Worm (Caenorhabditis elegans) whole organism, L4 larva: ENCODE data around the gene C11G6.2.

Experiments
- F10B5.3 ChIP-seq: sonication (generic microtip); optimal IDR thresholded peaks from 2 replicates; lab custom pipeline; 2016; ENCODE audit warnings: mild to moderate bottlenecking, missing genetic modification characterization, missing compliant biosample characterization
- F26F4.8 ChIP-seq: fragments of 200-800 bp; sonication (Bioruptor generic); conservative IDR thresholded peaks from 2 replicates; pipeline ENCODE4 v1.3.6; 2022; ENCODE audit warnings: missing genetic modification characterization, missing compliant biosample characterization
- F37D6.2 ChIP-seq: sonication (generic microtip); optimal IDR thresholded peaks from 2 replicates; lab custom pipeline; 2016; ENCODE audit warnings: mild to moderate bottlenecking, missing genetic modification characterization, missing compliant biosample characterization
- F44E2.7 ChIP-seq: fragments of 200-800 bp; sonication (Bioruptor generic); IDR thresholded peaks from 2 replicates; pipeline ENCODE4 v2.1.2; 2022; ENCODE audit warnings: missing genetic modification characterization, missing compliant biosample characterization
- R02D3.7 ChIP-seq: fragments of 150-350 bp; sonication (generic microtip); optimal IDR thresholded peaks from 3 replicates; lab custom pipeline; 2014; ENCODE audit warnings: missing biosample characterization, missing genetic modification characterization
- Y48G9A.11 ChIP-seq: fragments of 200-800 bp; sonication (Bioruptor generic); IDR thresholded peaks from 2 replicates; pipeline ENCODE4 v1.3.6; 2022; ENCODE audit warnings: missing genetic modification reagents, missing genetic modification characterization, missing compliant biosample characterization
- Y5F2A.4 ChIP-seq: fragments of 200-800 bp; sonication (Bioruptor generic); optimal IDR thresholded peaks from 2 replicates; lab custom pipeline; 2018; ENCODE audit warnings: mild to moderate bottlenecking, missing genetic modification characterization, missing compliant biosample characterization
- ZK337.2 ChIP-seq: fragments of 200-800 bp; sonication (Bioruptor generic); IDR thresholded peaks from 2 replicates; pipeline ENCODE4 v1.3.6; 2022; ENCODE audit warnings: missing genetic modification reagents, missing genetic modification characterization, missing compliant biosample characterization
- ZK546.5 ChIP-seq, 2 experiments: sonication (generic microtip); optimal IDR thresholded peaks; 2 replicates each; lab custom pipeline; 2017; ENCODE audit warnings: missing biosample characterization in 2 of 2, missing genetic modification characterization in 2 of 2
- aha-1 ChIP-seq: fragments of 150-350 bp; peaks from one replicate; lab custom pipeline; 2014; ENCODE audit warnings: missing biosample characterization, missing genetic modification characterization
- aly-2 ChIP-seq: sonication (generic microtip); optimal IDR thresholded peaks from 2 replicates; lab custom pipeline; 2018; ENCODE audit warnings: missing biosample characterization, missing genetic modification characterization
- ama-1 ChIP-seq: fragments of 150-350 bp; optimal IDR thresholded peaks from 2 replicates; lab custom pipeline; 2014; ENCODE audit warnings: inconsistent platforms, mixed read lengths
- attf-4 ChIP-seq: sonication (generic microtip); optimal IDR thresholded peaks from 3 replicates; lab custom pipeline; 2017; ENCODE audit warnings: missing biosample characterization, missing genetic modification characterization
- ceh-20 ChIP-seq: fragments of 200-800 bp; sonication (Bioruptor generic); IDR thresholded peaks from 2 replicates; pipeline ENCODE4 v1.3.6; 2022; ENCODE audit warnings: missing genetic modification reagents, missing genetic modification characterization, missing compliant biosample characterization
- ceh-28 ChIP-seq: fragments of 150-350 bp; optimal IDR thresholded peaks from 2 replicates; lab custom pipeline; 2014; ENCODE audit warnings: missing biosample characterization, missing genetic modification reagents, missing genetic modification characterization
- cey-2 ChIP-seq: sonication (generic microtip); optimal IDR thresholded peaks from 3 replicates; lab custom pipeline; 2017; ENCODE audit warnings: missing genetic modification characterization, mild to moderate bottlenecking, missing compliant biosample characterization, antibody characterized with exemption, borderline replicate concordance; ENCODE audit not compliant: insufficient read depth
- daf-12 ChIP-seq: fragments of 150-350 bp; optimal IDR thresholded peaks from 2 replicates; lab custom pipeline; 2014; ENCODE audit warnings: missing biosample characterization, missing genetic modification reagents, missing genetic modification characterization
- dmd-9 ChIP-seq: fragments of 200-800 bp; sonication (Bioruptor generic); IDR thresholded peaks from 2 replicates; pipeline ENCODE4 v1.3.6; 2022; ENCODE audit warnings: missing genetic modification reagents, missing genetic modification characterization, missing compliant biosample characterization
- dve-1 ChIP-seq: sonication (generic microtip); optimal IDR thresholded peaks from 2 replicates; lab custom pipeline; 2017; ENCODE audit warnings: antibody characterized with exemption, mild to moderate bottlenecking, missing genetic modification characterization, missing compliant biosample characterization; ENCODE audit not compliant: insufficient read depth
- egl-27 ChIP-seq: sonication (generic microtip); optimal IDR thresholded peaks from 3 replicates; lab custom pipeline; 2017; ENCODE audit warnings: missing biosample characterization, missing genetic modification reagents, missing genetic modification characterization
- fos-1 ChIP-seq: fragments of 150-350 bp; optimal IDR thresholded peaks from 2 replicates; lab custom pipeline; 2014; ENCODE audit warnings: missing biosample characterization, missing genetic modification characterization
- hmg-1.1 ChIP-seq: fragments of 200-800 bp; sonication (Bioruptor generic); IDR thresholded peaks from 2 replicates; pipeline ENCODE4 v1.3.6; 2022; ENCODE audit warnings: missing genetic modification reagents, missing genetic modification characterization, missing compliant biosample characterization
- lin-1 ChIP-seq: fragments of 200-800 bp; sonication (Bioruptor generic); IDR thresholded peaks from 2 replicates; pipeline ENCODE4 v1.3.6; 2022; ENCODE audit warnings: missing genetic modification reagents, missing genetic modification characterization, missing compliant biosample characterization
- lin-29 ChIP-seq: fragments of 200-800 bp; sonication (Bioruptor generic); IDR thresholded peaks from 2 replicates; pipeline ENCODE4 v1.3.6; 2022; ENCODE audit warnings: missing genetic modification reagents, missing genetic modification characterization, missing compliant biosample characterization
- lin-38 ChIP-seq: fragments of 200-800 bp; sonication (Bioruptor generic); IDR thresholded peaks from 2 replicates; pipeline ENCODE4 v1.3.6; 2022; ENCODE audit warnings: missing genetic modification reagents, missing genetic modification characterization, missing compliant biosample characterization
- lin-39 ChIP-seq: fragments of 150-350 bp; optimal IDR thresholded peaks from 2 replicates; lab custom pipeline; 2014; ENCODE audit warnings: missing biosample characterization, missing genetic modification reagents, missing genetic modification characterization
- lir-3 ChIP-seq: sonication (generic microtip); optimal IDR thresholded peaks from 2 replicates; lab custom pipeline; 2016; ENCODE audit warnings: mild to moderate bottlenecking, missing genetic modification characterization, missing compliant biosample characterization
- madf-5 ChIP-seq, 2 experiments: fragments of 200-800 bp; sonication (Bioruptor generic); IDR thresholded peaks; 2 replicates each; pipeline ENCODE4 v1.3.6; 2022; ENCODE audit warnings: missing compliant biosample characterization in 2 of 2, missing genetic modification characterization in 2 of 2
- madf-9 ChIP-seq: fragments of 200-800 bp; sonication (Bioruptor generic); conservative IDR thresholded peaks from 2 replicates; pipeline ENCODE4 v1.3.6; 2022; ENCODE audit warnings: missing genetic modification reagents, missing genetic modification characterization, missing compliant biosample characterization
- mep-1 ChIP-seq: fragments of 150-350 bp; sonication (generic microtip); optimal IDR thresholded peaks from 3 replicates; lab custom pipeline; 2014; ENCODE audit warnings: missing biosample characterization, missing genetic modification characterization
- nhr-10 ChIP-seq: fragments of 150-350 bp; optimal IDR thresholded peaks from 2 replicates; lab custom pipeline; 2014; ENCODE audit warnings: missing biosample characterization, missing genetic modification characterization
- nhr-102 ChIP-seq: sonication (generic microtip); optimal IDR thresholded peaks from 2 replicates; lab custom pipeline; 2016; ENCODE audit warnings: mild to moderate bottlenecking, missing genetic modification characterization, moderate library complexity, missing compliant biosample characterization
- nhr-41 ChIP-seq: fragments of 200-800 bp; sonication (Bioruptor generic); IDR thresholded peaks from 2 replicates; pipeline ENCODE4 v1.3.6; 2022; ENCODE audit warnings: missing genetic modification reagents, missing genetic modification characterization, missing compliant biosample characterization
- nhr-42 ChIP-seq: fragments of 200-800 bp; sonication (Bioruptor generic); IDR thresholded peaks from 2 replicates; pipeline ENCODE4 v1.3.6; 2022; ENCODE audit warnings: missing genetic modification characterization, missing compliant biosample characterization
- nhr-77 ChIP-seq: fragments of 150-350 bp; optimal IDR thresholded peaks from 2 replicates; lab custom pipeline; 2014; ENCODE audit warnings: missing biosample characterization, missing genetic modification characterization
- pha-4 ChIP-seq, 2 experiments: fragments of 150-350 bp in 1 of 2; fragments of 200-800 bp in 1 of 2; sonication (Bioruptor generic) in 1 of 2; IDR thresholded peaks in 1 of 2; optimal IDR thresholded peaks in 1 of 2; 2 replicates each; pipeline versions ENCODE4 v1.3.6 to Lab custom; 2014 to 2022; ENCODE audit warnings: missing genetic modification characterization in 2 of 2, missing genetic modification reagents in 2 of 2, missing biosample characterization in 1 of 2, missing compliant biosample characterization in 1 of 2
- php-3 ChIP-seq: fragments of 200-800 bp; sonication (Bioruptor generic); IDR thresholded peaks from 2 replicates; pipeline ENCODE4 v1.3.6; 2022; ENCODE audit warnings: missing genetic modification reagents, missing genetic modification characterization, missing compliant biosample characterization
- set-16 ChIP-seq: fragments of 200-800 bp; sonication (Bioruptor generic); IDR thresholded peaks from 2 replicates; pipeline ENCODE4 v1.3.6; 2022; ENCODE audit warnings: missing genetic modification reagents, missing genetic modification characterization, missing compliant biosample characterization
- skn-1 ChIP-seq: fragments of 150-350 bp; optimal IDR thresholded peaks from 2 replicates; lab custom pipeline; 2014; ENCODE audit warnings: missing biosample characterization, missing genetic modification characterization
- spr-1 ChIP-seq: sonication (generic microtip); optimal IDR thresholded peaks from 2 replicates; lab custom pipeline; 2016; ENCODE audit warnings: mild to moderate bottlenecking, missing genetic modification characterization, missing compliant biosample characterization
- spr-3 ChIP-seq: fragments of 200-800 bp; sonication (Bioruptor generic); optimal IDR thresholded peaks from 2 replicates; lab custom pipeline; 2018; ENCODE audit warnings: mild to moderate bottlenecking, missing genetic modification characterization, missing compliant biosample characterization
- tag-97 ChIP-seq: fragments of 200-800 bp; sonication (Bioruptor generic); IDR thresholded peaks from 2 replicates; pipeline ENCODE4 v1.3.6; 2022; ENCODE audit warnings: missing genetic modification characterization, missing compliant biosample characterization
- tra-1 ChIP-seq: fragments of 200-800 bp; sonication (Bioruptor generic); IDR thresholded peaks from 2 replicates; pipeline ENCODE4 v1.3.6; 2022; ENCODE audit warnings: missing genetic modification reagents, missing genetic modification characterization, missing compliant biosample characterization
- unc-130 ChIP-seq: sonication (generic microtip); optimal IDR thresholded peaks from 2 replicates; lab custom pipeline; 2016; ENCODE audit warnings: missing genetic modification reagents, missing genetic modification characterization, missing compliant biosample characterization
- unc-62 ChIP-seq, 3 experiments: fragments of 150-350 bp in 1 of 3; sonication (generic microtip); optimal IDR thresholded peaks in 2 of 3; peaks in 1 of 3; 1 replicate in 1 of 3; 2 replicates in 2 of 3; lab custom pipeline; 2014 to 2017; ENCODE audit warnings: missing biosample characterization in 3 of 3, missing genetic modification characterization in 3 of 3, missing genetic modification reagents in 3 of 3, missing genotype in 1 of 3
- zfp-3 ChIP-seq: fragments of 200-800 bp; sonication (Bioruptor generic); conservative IDR thresholded peaks from 2 replicates; pipeline ENCODE4 v1.3.6; 2022; ENCODE audit warnings: missing genetic modification reagents, missing genetic modification characterization, missing compliant biosample characterization
- zip-2 ChIP-seq: fragments of 150-350 bp; optimal IDR thresholded peaks from 2 replicates; lab custom pipeline; 2014; ENCODE audit warnings: missing biosample characterization, missing genetic modification characterization
- ztf-11 ChIP-seq: fragments of 150-350 bp; optimal IDR thresholded peaks from 2 replicates; lab custom pipeline; 2014; ENCODE audit warnings: missing biosample characterization, missing genetic modification characterization
- ztf-7 ChIP-seq: fragments of 150-350 bp; optimal IDR thresholded peaks from 2 replicates; lab custom pipeline; 2014; ENCODE audit warnings: missing biosample characterization, missing genetic modification characterization

C11G6.2 gene

DNA sequence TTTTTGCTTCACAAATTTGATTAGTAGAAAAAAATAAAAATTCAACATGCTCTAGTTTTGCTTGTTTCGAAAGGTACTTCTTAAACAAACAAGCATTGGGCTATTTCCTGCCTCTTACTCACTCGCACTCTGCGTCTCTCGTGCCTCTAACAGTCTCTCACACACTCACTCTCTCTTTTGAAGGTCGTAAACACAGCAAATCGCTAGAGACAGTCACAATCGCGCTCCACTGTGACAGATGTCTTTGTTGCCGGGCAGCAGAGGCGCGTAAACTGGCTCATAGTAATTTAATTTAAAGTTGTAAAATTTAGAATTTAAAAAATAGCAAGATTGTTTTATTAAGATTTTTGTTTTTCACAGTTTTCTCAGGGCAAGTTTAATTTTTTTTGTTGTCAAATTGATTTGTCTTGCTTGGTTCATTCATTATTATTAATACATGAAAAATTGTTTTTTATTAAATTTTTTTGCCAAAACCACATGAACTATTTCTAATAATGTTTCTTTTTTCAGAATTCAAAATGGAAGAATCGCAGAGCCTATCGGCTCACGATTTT is 3.6 kb downstream of the C11G6.2 start, which contains the start of gene taf-3 (continued):
- no peak for TF ChIP-seq cey-2 (tag; lab: Kevin White, UChicago)
- no peak for TF ChIP-seq tra-1 (GFP tag; lab: Robert Waterston, UW)
- no peak for TF ChIP-seq aly-2 (tag; lab: Kevin White, UChicago)
- TF ChIP-seq lin-38 (GFP tag; lab: Robert Waterston, UW) = peak; percentile 52
- no peak for TF ChIP-seq lin-39 (tag; lab: Kevin White, UChicago)
- no peak for TF ChIP-seq lin-29 (GFP tag; lab: Robert Waterston, UW)
- TF ChIP-seq fos-1 (tag; lab: Kevin White, UChicago) = no peak
- no peak for TF ChIP-seq ceh-20
- TF ChIP-seq daf-12 (tag; lab: Kevin White, UChicago) = no peak
- TF ChIP-seq ceh-28 = no peak
- TF ChIP-seq spr-3 = no peak
- TF ChIP-seq dve-1 (tag; lab: Kevin White, UChicago) = peak; percentile 67
- peak; percentile 70 for TF ChIP-seq mep-1 (tag; lab: Kevin White, UChicago)
- no peak for TF ChIP-seq ZK546.5 (tag; optimal IDR thresholded peaks at IDR 0.05; lab: Kevin White, UChicago)
- no peak for TF ChIP-seq nhr-41 (GFP tag; lab: Robert Waterston, UW)
- TF ChIP-seq R02D3.7 (tag; lab: Kevin White, UChicago) = no peak
- TF ChIP-seq zip-2 = no peak
- peak; percentile 67 for TF ChIP-seq hmg-1.1 (GFP tag; lab: Robert Waterston, UW)
- no peak for TF ChIP-seq tag-97
- no peak for TF ChIP-seq F26F4.8 (GFP tag; lab: Robert Waterston, UW)
- no peak for TF ChIP-seq nhr-42 (GFP tag; lab: Robert Waterston, UW)
- no peak for TF ChIP-seq F37D6.2 (tag; lab: Kevin White, UChicago)
- no peak for TF ChIP-seq madf-5 (GFP tag; IDR thresholded peaks at IDR 0.05; lab: Robert Waterston, UW)
- no peak for TF ChIP-seq nhr-102
- TF ChIP-seq php-3 (GFP tag; lab: Robert Waterston, UW) = peak; percentile 60; the same call in 1 of the 2 replicates
- TF ChIP-seq nhr-10 (tag; lab: Kevin White, UChicago) = no peak
- TF ChIP-seq egl-27 (tag; lab: Kevin White, UChicago) = no peak
- TF ChIP-seq skn-1 (tag; lab: Kevin White, UChicago) = no peak
- no peak for TF ChIP-seq lir-3 (tag; lab: Kevin White, UChicago)
- TF ChIP-seq ztf-11 (tag; lab: Kevin White, UChicago) = no peak
- TF ChIP-seq set-16 (GFP tag; lab: Robert Waterston, UW) = no peak
- no peak for TF ChIP-seq ztf-7 (tag; lab: Kevin White, UChicago)
- no peak for TF ChIP-seq F44E2.7 (GFP tag; lab: Robert Waterston, UW)
- no peak for TF ChIP-seq Y5F2A.4 (GFP tag; lab: Kevin White, UChicago)
- TF ChIP-seq pha-4 (GFP tag; IDR thresholded peaks at IDR 0.05; lab: Robert Waterston, UW) = no peak
- peak; percentile 66 for TF ChIP-seq pha-4 (tag; optimal IDR thresholded peaks at IDR 0.05; lab: Kevin White, UChicago)
- no peak for TF ChIP-seq ama-1 (lab: Kevin White, UChicago)
- no peak for TF ChIP-seq Y48G9A.11
- TF ChIP-seq zfp-3 = no peak

DNA sequence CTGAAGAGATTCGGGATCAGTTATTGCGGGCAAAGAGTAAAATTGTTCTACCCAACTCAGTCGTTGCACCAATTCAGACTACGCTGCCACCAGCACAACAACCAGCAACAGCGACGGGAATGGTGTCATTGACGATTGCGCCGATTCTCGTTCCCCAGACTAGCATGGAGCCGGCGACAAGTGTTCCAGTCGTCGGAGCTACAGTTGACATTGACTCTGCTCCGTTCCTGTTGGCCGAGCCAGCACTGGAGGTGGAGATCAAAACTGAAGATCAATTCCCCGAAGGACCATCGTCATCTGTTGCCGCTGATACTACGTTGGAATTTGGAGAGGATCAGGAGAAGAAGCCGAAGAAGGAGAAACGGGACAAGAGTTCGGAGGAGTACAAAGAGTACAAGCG is 7.0 kb downstream of the C11G6.2 start:
- TF ChIP-seq lin-1 (GFP tag; lab: Robert Waterston, UW) (no peak), nhr-77 (tag; lab: Kevin White, UChicago) (no peak), pha-4 (GFP tag; IDR thresholded peaks at IDR 0.05; lab: Robert Waterston, UW) (no peak), pha-4 (tag; optimal IDR thresholded peaks at IDR 0.05; lab: Kevin White, UChicago) (no peak), unc-130 (GFP tag; lab: Kevin White, UChicago) (no peak), set-16 (GFP tag; lab: Robert Waterston, UW) (peak; percentile 29; the same call in 1 of the 2 replicates), ZK337.2 (GFP tag; lab: Robert Waterston, UW) (no peak), dmd-9 (GFP tag; lab: Robert Waterston, UW) (no peak), madf-9 (GFP tag; lab: Robert Waterston, UW) (no peak), unc-62 (GFP tag; optimal IDR thresholded peaks at IDR 0.05 in 1 of 2; lab: Kevin White, UChicago) (peak in 1 of 2 experiments; percentile 0), unc-62 (tag; optimal IDR thresholded peaks at IDR 0.05; lab: Kevin White, UChicago) (no peak), attf-4 (no peak), Y5F2A.4 (GFP tag; lab: Kevin White, UChicago) (no peak), F10B5.3 (tag; lab: Kevin White, UChicago) (no peak), aha-1 (tag; lab: Kevin White, UChicago) (peak; percentile 88), spr-1 (tag; lab: Kevin White, UChicago) (no peak)
